Fruit fly (Drosophila melanogaster): ENCODE results near the gene HLH3B.

The HLH3B gene

DNA sequence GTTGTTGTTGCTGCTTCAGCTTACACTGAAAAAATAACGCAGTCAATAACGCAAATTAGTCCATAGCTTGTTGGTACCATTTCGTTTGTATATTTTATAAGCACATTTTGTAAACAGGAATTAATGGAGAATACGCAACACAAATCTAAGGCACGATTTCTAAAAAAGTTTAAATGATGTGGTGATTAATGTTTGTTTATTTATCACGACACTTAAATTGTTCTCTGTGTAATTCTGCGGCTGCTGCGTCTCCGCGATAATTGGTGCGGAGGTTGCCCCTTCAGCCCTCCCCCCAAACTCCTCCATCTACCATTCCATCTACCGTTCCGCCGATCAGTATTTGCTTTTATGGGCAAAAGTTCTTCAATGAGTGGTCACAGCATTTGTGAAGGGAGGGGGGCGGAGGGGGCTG, 34.0 kb downstream of the HLH3B start (continued):
- no peak for TF ChIP-seq fu2 (GFP tag; optimal IDR thresholded peaks at IDR 0.05)
- TF ChIP-seq cg (GFP tag; optimal IDR thresholded peaks at IDR 0.05): no peak
- TF ChIP-seq Dref (GFP tag; IDR thresholded peaks at IDR 0.05): no peak
- 0 out of 2 replicates have a peak, but pooled peaks have one; percentile 33 for TF ChIP-seq CG7372 (GFP tag; IDR thresholded peaks at IDR 0.05)
- no peak for TF ChIP-seq ac (GFP tag; optimal IDR thresholded peaks at IDR 0.05)
- TF ChIP-seq Fer3 (tag; optimal IDR thresholded peaks at IDR 0.05): peak; percentile 65
- TF ChIP-seq CG2889 (GFP tag; IDR thresholded peaks at IDR 0.05): no peak
- peak; percentile 40 for TF ChIP-seq tap (tag; optimal IDR thresholded peaks at IDR 0.05)
- TF ChIP-seq CG12236 (GFP tag; optimal IDR thresholded peaks at IDR 0.05): peak; percentile 41
- TF ChIP-seq CG4328 (GFP tag; optimal IDR thresholded peaks at IDR 0.05): peak; percentile 61
- no peak for TF ChIP-seq Doc3 (GFP tag; IDR thresholded peaks at IDR 0.05; ENCODE audit: partially characterized antibody)
- peak; percentile 34; the same call in 1 of the 2 replicates for TF ChIP-seq ara (GFP tag; IDR thresholded peaks at IDR 0.05)
- peak; percentile 72 for TF ChIP-seq Sox102F (GFP tag; optimal IDR thresholded peaks at IDR 0.05)
- peak; percentile 40 for TF ChIP-seq CG15514 (GFP tag; optimal IDR thresholded peaks at IDR 0.05)
- TF ChIP-seq CG7839 (tag; optimal IDR thresholded peaks at IDR 0.05): peak; percentile 72
- peak; percentile 39 for TF ChIP-seq CG9876 (GFP tag; optimal IDR thresholded peaks at IDR 0.05)
- peak; percentile 49 for TF ChIP-seq CG4820 (GFP tag; optimal IDR thresholded peaks at IDR 0.05)
- no peak for TF ChIP-seq CG31388 (GFP tag; optimal IDR thresholded peaks at IDR 0.05)
- TF ChIP-seq dm (GFP tag; optimal IDR thresholded peaks at IDR 0.05): no peak
- no peak for TF ChIP-seq CG6854 (GFP tag; optimal IDR thresholded peaks at IDR 0.05)
- TF ChIP-seq CG3281 (GFP tag; optimal IDR thresholded peaks at IDR 0.05): peak; percentile 58
- peak; percentile 54; the same call in 2 of the 3 replicates for TF ChIP-seq Aef1 (GFP tag; IDR thresholded peaks at IDR 0.05)
- peak; percentile 33 for TF ChIP-seq CG14710 (tag; optimal IDR thresholded peaks at IDR 0.05)
- peak; percentile 43; the same call in 1 of the 2 replicates for TF ChIP-seq E2f2 (GFP tag; IDR thresholded peaks at IDR 0.05)
- TF ChIP-seq CG11560 (tag; IDR thresholded peaks at IDR 0.05): no peak
- TF ChIP-seq crc (GFP tag; optimal IDR thresholded peaks at IDR 0.05): peak; percentile 16
- no peak for TF ChIP-seq CG17328 (GFP tag; IDR thresholded peaks at IDR 0.05)
- 0 out of 3 replicates have a peak, but pooled peaks have one; percentile 20 for TF ChIP-seq Optix (GFP tag; IDR thresholded peaks at IDR 0.05)
- TF ChIP-seq Dp (GFP tag; optimal IDR thresholded peaks at IDR 0.05): no peak
- peak; percentile 54 for TF ChIP-seq Mes4 (GFP tag; optimal IDR thresholded peaks at IDR 0.05)
- peak; percentile 50 for TF ChIP-seq gro (GFP tag; optimal IDR thresholded peaks at IDR 0.05)
- TF ChIP-seq CG1792 (GFP tag; optimal IDR thresholded peaks at IDR 0.05): no peak
- TF ChIP-seq CG6272 (GFP tag; IDR thresholded peaks at IDR 0.05): no peak
- TF ChIP-seq D19B (GFP tag; optimal IDR thresholded peaks at IDR 0.05): no peak
- TF ChIP-seq br (optimal IDR thresholded peaks at IDR 0.05): no peak
- TF ChIP-seq CG7928 (GFP tag; optimal IDR thresholded peaks at IDR 0.05): no peak
- TF ChIP-seq CG11723 (GFP tag; optimal IDR thresholded peaks at IDR 0.05): peak; percentile 33
- peak; percentile 81 for TF ChIP-seq unpg (GFP tag; optimal IDR thresholded peaks at IDR 0.05)
- peak; percentile 47 for TF ChIP-seq esg (GFP tag; conservative IDR thresholded peaks at IDR 0.05)
- TF ChIP-seq CG12219 (GFP tag; optimal IDR thresholded peaks at IDR 0.05): peak; percentile 74
- peak; percentile 58 for TF ChIP-seq CG10654 (GFP tag; optimal IDR thresholded peaks at IDR 0.05)
- peak; percentile 59 for TF ChIP-seq CG18262 (tag; optimal IDR thresholded peaks at IDR 0.05)
- peak; percentile 59 to 70 for TF ChIP-seq dpn (GFP tag; optimal IDR thresholded peaks at IDR 0.05)
- TF ChIP-seq ems (GFP tag; optimal IDR thresholded peaks at IDR 0.05): peak; percentile 54
- peak; percentile 54; the same call in 1 of the 2 replicates for TF ChIP-seq sisA (GFP tag; IDR thresholded peaks at IDR 0.05)
- TF ChIP-seq Ada2b (GFP tag; IDR thresholded peaks at IDR 0.05): peak; percentile 57
- TF ChIP-seq Hand (GFP tag; optimal IDR thresholded peaks at IDR 0.05): peak; percentile 3
- peak; percentile 6 for TF ChIP-seq CG15011 (GFP tag; optimal IDR thresholded peaks at IDR 0.05)
- TF ChIP-seq Antp (GFP tag; optimal IDR thresholded peaks at IDR 0.05): peak; percentile 63
- TF ChIP-seq TFAM (GFP tag; optimal IDR thresholded peaks at IDR 0.05): no peak
- TF ChIP-seq CG4404 (GFP tag; IDR thresholded peaks at IDR 0.05): no peak; the same call in 1 of the 2 replicates
- peak; percentile 34 for TF ChIP-seq scrt (GFP tag; optimal IDR thresholded peaks at IDR 0.05)
